Worm (Caenorhabditis elegans) whole organism, young adult: ENCODE measurements around the gene R08C7.4.

Experiments used
- B0035.1 ChIP-seq: sonication (generic microtip); optimal IDR thresholded peaks from 2 replicates; lab custom pipeline; 2016; ENCODE audit warnings: missing genetic modification characterization, mild to moderate bottlenecking, missing compliant biosample characterization, missing genotype, missing genetic modification reagents
- B0336.3 ChIP-seq: fragments of 200-800 bp; sonication (Bioruptor generic); IDR thresholded peaks from 2 replicates; pipeline ENCODE4 v1.3.6; 2022; ENCODE audit warnings: missing genetic modification characterization, missing compliant biosample characterization
- D2030.7 ChIP-seq: fragments of 200-800 bp; sonication (Bioruptor generic); IDR thresholded peaks from 2 replicates; pipeline ENCODE4 v1.3.6; 2022; ENCODE audit warnings: missing genetic modification reagents, missing genetic modification characterization, missing compliant biosample characterization
- F22D6.2 ChIP-seq: sonication (generic microtip); optimal IDR thresholded peaks from 2 replicates; lab custom pipeline; 2016; ENCODE audit warnings: mild to moderate bottlenecking, missing genetic modification characterization, missing compliant biosample characterization
- F23B12.7 ChIP-seq: sonication (generic microtip); optimal IDR thresholded peaks from 2 replicates; lab custom pipeline; 2017; ENCODE audit warnings: missing genetic modification characterization, mild to moderate bottlenecking, missing compliant biosample characterization, antibody characterized with exemption, moderate library complexity; ENCODE audit not compliant: insufficient read depth
- F49E8.2 ChIP-seq: sonication (generic microtip); optimal IDR thresholded peaks from 3 replicates; lab custom pipeline; 2017; ENCODE audit warnings: missing genetic modification characterization, mild to moderate bottlenecking, missing compliant biosample characterization, antibody characterized with exemption, moderate library complexity; ENCODE audit not compliant: insufficient read depth
- F52B5.7 ChIP-seq: sonication (generic microtip); optimal IDR thresholded peaks from 2 replicates; lab custom pipeline; 2016; ENCODE audit warnings: mild to moderate bottlenecking, missing genetic modification characterization, missing compliant biosample characterization
- F55B11.4 ChIP-seq: sonication (generic microtip); optimal IDR thresholded peaks from 2 replicates; lab custom pipeline; 2016; ENCODE audit warnings: missing compliant biosample characterization, missing genetic modification characterization, borderline replicate concordance; ENCODE audit not compliant: insufficient read depth
- Y67H2A.10 ChIP-seq: fragments of 200-800 bp; sonication (Bioruptor generic); conservative IDR thresholded peaks from 2 replicates; pipeline ENCODE4 v1.3.6; 2022; ENCODE audit warnings: missing genetic modification reagents, missing genetic modification characterization, missing compliant biosample characterization
- Y79H2A.3 ChIP-seq: fragments of 200-800 bp; sonication (Bioruptor generic); conservative IDR thresholded peaks from 2 replicates; pipeline ENCODE4 v1.3.6; 2022; ENCODE audit warnings: missing genetic modification reagents, missing genetic modification characterization, missing compliant biosample characterization
- akir-1 ChIP-seq: fragments of 200-800 bp; sonication (Bioruptor generic); optimal IDR thresholded peaks from 2 replicates; lab custom pipeline; 2018; ENCODE audit warnings: mild to moderate bottlenecking, missing genetic modification characterization, moderate library complexity, missing compliant biosample characterization
- ama-1 ChIP-seq, 3 experiments: fragments of 150-350 bp in 1 of 3; sonication (generic microtip) in 2 of 3; optimal IDR thresholded peaks; 2 replicates each; lab custom pipeline; 2014 to 2018; ENCODE audit warnings: missing biosample characterization in 2 of 3, missing genetic modification characterization in 2 of 3, missing genetic modification reagents in 2 of 3
- aptf-3 ChIP-seq: fragments of 200-800 bp; sonication (Bioruptor generic); IDR thresholded peaks from 2 replicates; pipeline ENCODE4 v1.3.6; 2022; ENCODE audit warnings: missing genetic modification characterization, missing compliant biosample characterization
- attf-3 ChIP-seq: fragments of 200-800 bp; sonication (Bioruptor generic); conservative IDR thresholded peaks from 2 replicates; pipeline ENCODE4 v1.3.6; 2022; ENCODE audit warnings: missing genetic modification reagents, missing genetic modification characterization, missing compliant biosample characterization
- attf-6 ChIP-seq: fragments of 200-800 bp; sonication (Bioruptor generic); IDR thresholded peaks from 2 replicates; pipeline ENCODE4 v1.3.6; 2022; ENCODE audit warnings: missing genetic modification reagents, missing genetic modification characterization, missing compliant biosample characterization
- bed-2 ChIP-seq: fragments of 200-800 bp; sonication (Bioruptor generic); IDR thresholded peaks from 2 replicates; pipeline ENCODE4 v1.3.6; 2022; ENCODE audit warnings: missing genetic modification reagents, missing genetic modification characterization, missing compliant biosample characterization
- ccch-3 ChIP-seq: fragments of 200-800 bp; sonication (Bioruptor generic); optimal IDR thresholded peaks from 2 replicates; lab custom pipeline; 2018; ENCODE audit warnings: mild to moderate bottlenecking, missing genetic modification characterization, missing compliant biosample characterization
- ceh-100 ChIP-seq: fragments of 200-800 bp; sonication (Bioruptor generic); IDR thresholded peaks from 2 replicates; pipeline ENCODE4 v1.3.6; 2022; ENCODE audit warnings: missing genetic modification reagents, missing genetic modification characterization, missing compliant biosample characterization
- ceh-58 ChIP-seq: fragments of 200-800 bp; sonication (Bioruptor generic); IDR thresholded peaks from 2 replicates; pipeline ENCODE4 v1.3.6; 2022; ENCODE audit warnings: missing genetic modification characterization, missing compliant biosample characterization
- ceh-91 ChIP-seq: fragments of 200-800 bp; sonication (Bioruptor generic); IDR thresholded peaks from 2 replicates; pipeline ENCODE4 v1.3.6; 2022; ENCODE audit warnings: missing genetic modification reagents, missing genetic modification characterization, missing compliant biosample characterization
- die-1 ChIP-seq: sonication (generic microtip); optimal IDR thresholded peaks from 2 replicates; lab custom pipeline; 2016; ENCODE audit warnings: missing genotype, mild to moderate bottlenecking, missing genetic modification characterization, missing compliant biosample characterization
- him-1 ChIP-seq: sonication (generic microtip); optimal IDR thresholded peaks from 2 replicates; lab custom pipeline; 2016; ENCODE audit warnings: missing genotype, missing genetic modification reagents, missing genetic modification characterization, missing compliant biosample characterization
- hmg-1.2 ChIP-seq: fragments of 200-800 bp; sonication (Bioruptor generic); IDR thresholded peaks from 2 replicates; pipeline ENCODE4 v1.3.6; 2022; ENCODE audit warnings: missing genetic modification reagents, missing genetic modification characterization, missing compliant biosample characterization
- hsf-1 ChIP-seq: fragments of 200-800 bp; sonication (Bioruptor generic); IDR thresholded peaks from 2 replicates; pipeline ENCODE4 v1.3.6; 2022; ENCODE audit warnings: missing genetic modification reagents, missing genetic modification characterization, missing compliant biosample characterization
- lin-26 ChIP-seq: fragments of 200-800 bp; sonication (Bioruptor generic); IDR thresholded peaks from 2 replicates; pipeline ENCODE4 v1.3.6; 2022; ENCODE audit warnings: missing genetic modification reagents, missing genetic modification characterization, missing compliant biosample characterization
- lin-54 ChIP-seq: fragments of 200-800 bp; sonication (Bioruptor generic); optimal IDR thresholded peaks from 2 replicates; lab custom pipeline; 2018; ENCODE audit warnings: mild to moderate bottlenecking, missing genetic modification characterization, missing compliant biosample characterization
- lsl-1 ChIP-seq: fragments of 200-800 bp; sonication (Bioruptor generic); optimal IDR thresholded peaks from 2 replicates; lab custom pipeline; 2018; ENCODE audit warnings: mild to moderate bottlenecking, missing genetic modification characterization, moderate library complexity, missing compliant biosample characterization
- madf-3 ChIP-seq: fragments of 200-800 bp; sonication (Bioruptor generic); IDR thresholded peaks from 2 replicates; pipeline ENCODE4 v1.3.6; 2022; ENCODE audit warnings: missing genetic modification reagents, missing genetic modification characterization, missing compliant biosample characterization
- nfya-1 ChIP-seq: sonication (generic microtip); optimal IDR thresholded peaks from 2 replicates; lab custom pipeline; 2017; ENCODE audit warnings: antibody characterized with exemption, missing compliant biosample characterization, missing genetic modification characterization, borderline replicate concordance; ENCODE audit not compliant: insufficient read depth
- nfyb-1 ChIP-seq: fragments of 200-800 bp; sonication (Bioruptor generic); IDR thresholded peaks from 2 replicates; pipeline ENCODE4 v1.3.6; 2022; ENCODE audit warnings: missing genetic modification reagents, missing genetic modification characterization, missing compliant biosample characterization
- nhr-27 ChIP-seq: fragments of 200-800 bp; sonication (Bioruptor generic); optimal IDR thresholded peaks from 2 replicates; lab custom pipeline; 2018; ENCODE audit warnings: mild to moderate bottlenecking, missing genetic modification characterization, moderate library complexity, missing compliant biosample characterization
- nhr-80 ChIP-seq: sonication (generic microtip); optimal IDR thresholded peaks from 2 replicates; lab custom pipeline; 2016; ENCODE audit warnings: missing genetic modification characterization, missing compliant biosample characterization
- nhr-90 ChIP-seq: sonication (generic microtip); optimal IDR thresholded peaks from 2 replicates; lab custom pipeline; 2016; ENCODE audit warnings: missing genotype, mild to moderate bottlenecking, missing genetic modification characterization, missing compliant biosample characterization
- pbrm-1 ChIP-seq: fragments of 200-800 bp; sonication (Bioruptor generic); IDR thresholded peaks from 2 replicates; pipeline ENCODE4 v1.3.6; 2022; ENCODE audit warnings: missing genetic modification reagents, missing genetic modification characterization, missing compliant biosample characterization
- rec-8 ChIP-seq, 2 experiments: sonication (generic microtip); optimal IDR thresholded peaks; 2 replicates each; lab custom pipeline; 2016; ENCODE audit warnings: mild to moderate bottlenecking in 2 of 2, missing genetic modification characterization in 2 of 2, missing genetic modification reagents in 2 of 2, missing genotype in 2 of 2, missing biosample characterization in 1 of 2, missing compliant biosample characterization in 1 of 2, moderate library complexity in 1 of 2
- repo-1 ChIP-seq: sonication (generic microtip); optimal IDR thresholded peaks from 2 replicates; lab custom pipeline; 2017; ENCODE audit warnings: mild to moderate bottlenecking, missing genetic modification characterization, missing compliant biosample characterization
- snpc-4 ChIP-seq, 5 experiments: fragments of 150-350 bp in 1 of 5; sonication (generic microtip) in 4 of 5; optimal IDR thresholded peaks; 2 replicates each; lab custom pipeline; 2014 to 2018; ENCODE audit warnings: missing genetic modification characterization in 5 of 5, missing biosample characterization in 3 of 5, antibody characterized with exemption in 2 of 5, mild to moderate bottlenecking in 2 of 5, missing compliant biosample characterization in 2 of 5, missing genotype in 2 of 5, moderate library complexity in 2 of 5, missing genetic modification reagents in 1 of 5
- tbp1 ChIP-seq: fragments of 200-800 bp; sonication (Bioruptor generic); optimal IDR thresholded peaks from 2 replicates; lab custom pipeline; 2018; ENCODE audit warnings: mild to moderate bottlenecking, missing genetic modification characterization, missing compliant biosample characterization
- tlf-1 ChIP-seq: fragments of 200-800 bp; sonication (Bioruptor generic); optimal IDR thresholded peaks from 2 replicates; lab custom pipeline; 2018; ENCODE audit warnings: mild to moderate bottlenecking, missing genetic modification characterization, missing compliant biosample characterization
- xnd-1 ChIP-seq: sonication (generic microtip); optimal IDR thresholded peaks from 2 replicates; lab custom pipeline; 2016; ENCODE audit warnings: missing genotype, missing genetic modification reagents, missing genetic modification characterization, missing compliant biosample characterization
- zim-3 ChIP-seq: sonication (generic microtip); optimal IDR thresholded peaks from 2 replicates; lab custom pipeline; 2017; ENCODE audit warnings: mild to moderate bottlenecking, missing genetic modification characterization, moderate library complexity, missing compliant biosample characterization
- ztf-25 ChIP-seq: fragments of 200-800 bp; sonication (Bioruptor generic); IDR thresholded peaks from 2 replicates; pipeline ENCODE4 v1.3.6; 2022; ENCODE audit warnings: missing genetic modification reagents, missing genetic modification characterization, missing compliant biosample characterization

The R08C7.4 gene

ce11 chrIV:4434441-4435084 is at the start of gene R08C7.4, which contains the start of gene R08C7.8:
TSS of gene R08C7.4 (plus strand) at chrIV:4435034.
TSS of gene R08C7.8 (minus strand) at chrIV:4434541.
- no peak for TF ChIP-seq repo-1 (tag; lab: Kevin White, UChicago)
- TF ChIP-seq zim-3 (tag; lab: Kevin White, UChicago) = no peak
- TF ChIP-seq F22D6.2 (tag; lab: Kevin White, UChicago) = no peak
- TF ChIP-seq B0035.1 = no peak
- TF ChIP-seq nhr-27 (tag; lab: Kevin White, UChicago) = no peak
- no peak for TF ChIP-seq Y79H2A.3 (GFP tag; lab: Robert Waterston, UW)
- no peak for TF ChIP-seq F23B12.7
- no peak for TF ChIP-seq nfyb-1 (GFP tag; lab: Robert Waterston, UW)
- TF ChIP-seq ccch-3 (GFP tag; lab: Kevin White, UChicago) = no peak
- TF ChIP-seq attf-3 (GFP tag; lab: Robert Waterston, UW) = no peak

- TF ChIP-seq F52B5.7 (tag; lab: Kevin White, UChicago) (no peak), B0336.3 (GFP tag; lab: Robert Waterston, UW) (no peak), bed-2 (GFP tag; lab: Robert Waterston, UW) (no peak), rec-8 (tag; optimal IDR thresholded peaks at IDR 0.05; lab: Kevin White, UChicago) (no peak), akir-1 (GFP tag; lab: Kevin White, UChicago) (no peak), F23B12.7 (no peak), F49E8.2 (tag; lab: Kevin White, UChicago) (no peak), F55B11.4 (tag; lab: Kevin White, UChicago) (no peak), ama-1 (optimal IDR thresholded peaks at IDR 0.05; lab: Kevin White, UChicago) (no peak), ama-1 (GFP tag; optimal IDR thresholded peaks at IDR 0.05; lab: Kevin White, UChicago) (peak; percentile 5 to 29), Y67H2A.10 (GFP tag; lab: Robert Waterston, UW) (no peak), snpc-4 (GFP tag; optimal IDR thresholded peaks at IDR 0.05; lab: Kevin White, UChicago) (no peak), snpc-4 (tag; optimal IDR thresholded peaks at IDR 0.05; lab: Kevin White, UChicago) (peak in 1 of 4 experiments; percentile 7), nhr-80 (tag; lab: Kevin White, UChicago) (peak; percentile 14), nfya-1 (tag; lab: Kevin White, UChicago) (no peak)
Observed at ce11 chrIV:4386351-4386750, 48.5 kb upstream of the R08C7.4 start, which contains the start of gene tald-1. TSS of gene tald-1 (plus strand) at chrIV:4386651.

ce11 chrIV:4388854-4389253 is 46.0 kb upstream of the R08C7.4 start:
- peak; percentile 76 for TF ChIP-seq D2030.7 (GFP tag; lab: Robert Waterston, UW)
- peak; percentile 69 for TF ChIP-seq F52B5.7 (tag; lab: Kevin White, UChicago)
- TF ChIP-seq ceh-58 = peak; percentile 82
- TF ChIP-seq nfyb-1 (GFP tag; lab: Robert Waterston, UW) = peak; percentile 74
- peak; percentile 89 for TF ChIP-seq lin-26 (GFP tag; lab: Robert Waterston, UW)
- peak; percentile 73; the same call in 1 of the 2 replicates for TF ChIP-seq ztf-25 (GFP tag; lab: Robert Waterston, UW)
- peak; percentile 99 for TF ChIP-seq him-1 (tag; lab: Kevin White, UChicago)
- peak; percentile 59 for TF ChIP-seq tbp1 (GFP tag; lab: Kevin White, UChicago)
- peak; percentile 86 for TF ChIP-seq hsf-1 (GFP tag; lab: Robert Waterston, UW)
- TF ChIP-seq aptf-3 (GFP tag; lab: Robert Waterston, UW) = 0 out of 2 replicates have a peak, but pooled peaks have one; percentile 8
- TF ChIP-seq ceh-91 (GFP tag; lab: Robert Waterston, UW) = peak; percentile 21; the same call in 1 of the 2 replicates
- peak; percentile 25 for TF ChIP-seq xnd-1
- peak; percentile 57; the same call in 1 of the 2 replicates for TF ChIP-seq pbrm-1 (GFP tag; lab: Robert Waterston, UW)
- TF ChIP-seq tlf-1 (GFP tag; lab: Kevin White, UChicago) = peak; percentile 68
- TF ChIP-seq madf-3 (GFP tag; lab: Robert Waterston, UW) = peak; percentile 91
- peak; percentile 54 for TF ChIP-seq lsl-1 (GFP tag; lab: Kevin White, UChicago)
- peak; percentile 81 for TF ChIP-seq ceh-100 (GFP tag; lab: Robert Waterston, UW)
- peak; percentile 22 for TF ChIP-seq die-1 (tag; lab: Kevin White, UChicago)
- TF ChIP-seq lin-54 = peak; percentile 81
- TF ChIP-seq B0336.3 (GFP tag; lab: Robert Waterston, UW) = peak; percentile 72
- TF ChIP-seq nhr-90 (tag; lab: Kevin White, UChicago) = peak; percentile 6
- TF ChIP-seq attf-6 (GFP tag; lab: Robert Waterston, UW) = peak; percentile 88
- TF ChIP-seq hmg-1.2 (GFP tag; lab: Robert Waterston, UW) = peak; percentile 56; the same call in 1 of the 2 replicates
